Worm (Caenorhabditis elegans) whole organism, L2 larva: Measurements from ENCODE around the gene C53A5.2.

Experiments
- C34F6.9 ChIP-seq: fragments of 150-350 bp; optimal IDR thresholded peaks from 2 replicates; lab custom pipeline; 2014; ENCODE audit warnings: missing biosample characterization, missing genetic modification characterization
- R02D3.7 ChIP-seq: fragments of 150-350 bp; optimal IDR thresholded peaks from 2 replicates; lab custom pipeline; 2014; ENCODE audit warnings: missing biosample characterization, missing genetic modification characterization
- ZK546.5 ChIP-seq: sonication (generic microtip); optimal IDR thresholded peaks from 2 replicates; lab custom pipeline; 2017; ENCODE audit warnings: missing biosample characterization, missing genetic modification characterization
- alr-1 ChIP-seq: fragments of 150-350 bp; optimal IDR thresholded peaks from 2 replicates; lab custom pipeline; 2014; ENCODE audit warnings: missing biosample characterization, missing genetic modification characterization
- aly-2 ChIP-seq: fragments of 150-350 bp; optimal IDR thresholded peaks from 2 replicates; lab custom pipeline; 2014; ENCODE audit warnings: missing biosample characterization, missing genetic modification characterization
- crh-2 ChIP-seq: sonication (generic microtip); optimal IDR thresholded peaks from 2 replicates; lab custom pipeline; 2017; ENCODE audit warnings: missing biosample characterization, missing genetic modification characterization
- dmd-4 ChIP-seq: sonication (generic microtip); optimal IDR thresholded peaks from 2 replicates; lab custom pipeline; 2017; ENCODE audit warnings: missing biosample characterization, missing genetic modification characterization
- egl-27 ChIP-seq: sonication (generic microtip); optimal IDR thresholded peaks from 3 replicates; lab custom pipeline; 2017; ENCODE audit warnings: missing biosample characterization, missing genetic modification reagents, missing genetic modification characterization
- elt-3 ChIP-seq: sonication (generic microtip); optimal IDR thresholded peaks from 2 replicates; lab custom pipeline; 2017; ENCODE audit warnings: missing biosample characterization, missing genetic modification characterization
- fos-1 ChIP-seq: fragments of 150-350 bp; optimal IDR thresholded peaks from 2 replicates; lab custom pipeline; 2014; ENCODE audit warnings: missing biosample characterization, missing genetic modification characterization
- lin-11 ChIP-seq: fragments of 150-350 bp; sonication (generic microtip); optimal IDR thresholded peaks from 2 replicates; lab custom pipeline; 2014; ENCODE audit warnings: missing biosample characterization, missing genetic modification characterization, inconsistent platforms, mixed read lengths
- lsy-2 ChIP-seq, 2 experiments: fragments of 150-350 bp in 1 of 2; sonication (generic microtip) in 1 of 2; optimal IDR thresholded peaks; 2 replicates each; lab custom pipeline; 2014 to 2017; ENCODE audit warnings: missing biosample characterization in 2 of 2, missing genetic modification characterization in 2 of 2
- mab-5 ChIP-seq: fragments of 150-350 bp; optimal IDR thresholded peaks from 2 replicates; lab custom pipeline; 2014; ENCODE audit warnings: missing biosample characterization, missing genetic modification characterization
- mdl-1 ChIP-seq, 2 experiments: fragments of 150-350 bp in 1 of 2; sonication (generic microtip) in 1 of 2; optimal IDR thresholded peaks; 2 replicates each; lab custom pipeline; 2017; ENCODE audit warnings: missing biosample characterization in 2 of 2, missing genetic modification characterization in 2 of 2
- nhr-129 ChIP-seq: fragments of 150-350 bp; optimal IDR thresholded peaks from 2 replicates; lab custom pipeline; 2014; ENCODE audit warnings: missing biosample characterization, missing genetic modification characterization
- nhr-21 ChIP-seq: fragments of 150-350 bp; optimal IDR thresholded peaks from 2 replicates; lab custom pipeline; 2014; ENCODE audit warnings: missing biosample characterization, missing genetic modification characterization
- nhr-23 ChIP-seq: fragments of 150-350 bp; optimal IDR thresholded peaks from 2 replicates; lab custom pipeline; 2014; ENCODE audit warnings: missing biosample characterization, missing genetic modification reagents, missing genetic modification characterization
- nhr-25 ChIP-seq: fragments of 150-350 bp; sonication (generic microtip); optimal IDR thresholded peaks from 3 replicates; lab custom pipeline; 2014; ENCODE audit warnings: missing biosample characterization, missing genetic modification characterization
- nhr-6 ChIP-seq: fragments of 150-350 bp; optimal IDR thresholded peaks from 2 replicates; lab custom pipeline; 2014; ENCODE audit warnings: missing biosample characterization, missing genetic modification characterization
- nhr-77 ChIP-seq: fragments of 150-350 bp; optimal IDR thresholded peaks from 2 replicates; lab custom pipeline; 2014; ENCODE audit warnings: missing biosample characterization, missing genetic modification characterization
- peb-1 ChIP-seq: fragments of 150-350 bp; optimal IDR thresholded peaks from 2 replicates; lab custom pipeline; 2014; ENCODE audit warnings: missing biosample characterization, missing genetic modification characterization
- sem-4 ChIP-seq: fragments of 150-350 bp; optimal IDR thresholded peaks from 2 replicates; lab custom pipeline; 2014; ENCODE audit warnings: missing biosample characterization, missing genetic modification reagents, missing genetic modification characterization
- sma-3 ChIP-seq: sonication (generic microtip); optimal IDR thresholded peaks from 2 replicates; lab custom pipeline; 2016; ENCODE audit warnings: missing genetic modification reagents, missing genetic modification characterization, missing compliant biosample characterization
- sma-9 ChIP-seq, 2 experiments: fragments of 150-350 bp in 1 of 2; sonication (generic microtip) in 1 of 2; optimal IDR thresholded peaks; 2 replicates each; lab custom pipeline; 2014 to 2016; ENCODE audit warnings: missing genetic modification characterization in 2 of 2, mild to moderate bottlenecking in 1 of 2, missing biosample characterization in 1 of 2, missing compliant biosample characterization in 1 of 2, missing genetic modification reagents in 1 of 2, moderate library complexity in 1 of 2
- snpc-4 ChIP-seq: fragments of 150-350 bp; optimal IDR thresholded peaks from 2 replicates; lab custom pipeline; 2014; ENCODE audit warnings: missing biosample characterization, missing genetic modification characterization
- unc-62 ChIP-seq: fragments of 150-350 bp; optimal IDR thresholded peaks from 2 replicates; lab custom pipeline; 2014; ENCODE audit warnings: missing biosample characterization, missing genetic modification reagents, missing genetic modification characterization
- zag-1 ChIP-seq: fragments of 150-350 bp; optimal IDR thresholded peaks from 2 replicates; lab custom pipeline; 2014; ENCODE audit warnings: missing biosample characterization, missing genetic modification characterization
- ztf-1 ChIP-seq: fragments of 200-800 bp; sonication (Bioruptor generic); conservative IDR thresholded peaks from 2 replicates; pipeline ENCODE4 v1.3.6; 2022; ENCODE audit warnings: missing genetic modification characterization, missing compliant biosample characterization
- ztf-4 ChIP-seq: fragments of 150-350 bp; optimal IDR thresholded peaks from 2 replicates; lab custom pipeline; 2014; ENCODE audit warnings: missing biosample characterization, missing genetic modification characterization

C53A5.2 gene

DNA sequence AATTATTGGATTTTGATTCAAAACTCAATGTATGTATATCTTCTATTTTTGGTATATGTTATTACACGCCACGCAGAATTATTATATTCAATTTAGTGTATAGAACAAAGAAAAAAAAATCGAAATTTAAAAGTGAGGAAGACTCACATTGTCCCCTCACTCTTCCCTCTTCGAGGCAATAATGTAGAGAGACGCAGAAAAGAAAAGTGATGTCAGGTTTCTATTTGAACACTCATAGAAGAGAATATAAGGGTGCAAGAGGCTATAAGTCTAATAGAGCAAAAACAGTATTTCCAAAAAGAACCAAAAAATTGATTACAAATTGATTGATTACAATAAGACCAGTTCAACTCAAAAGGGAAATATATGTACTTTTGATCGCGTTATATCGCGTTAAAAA is 25.5 kb upstream of the C53A5.2 start:
- TF ChIP-seq fos-1 (tag; lab: Kevin White, UChicago) (peak; percentile 16), nhr-6 (tag; lab: Kevin White, UChicago) (no peak), dmd-4 (tag; lab: Kevin White, UChicago) (no peak), C34F6.9 (tag; lab: Kevin White, UChicago) (peak; percentile 34)

- TF ChIP-seq nhr-23 (tag; lab: Kevin White, UChicago) (no peak), lin-11 (no peak), sma-9 (GFP tag; optimal IDR thresholded peaks at IDR 0.05; lab: Kevin White, UChicago) (no peak), sma-9 (tag; optimal IDR thresholded peaks at IDR 0.05; lab: Kevin White, UChicago) (no peak), dmd-4 (tag; lab: Kevin White, UChicago) (no peak)
Observed at ce11 chrV:14546569-14546968, 23.6 kb upstream of the C53A5.2 start, which contains the start of gene C53A5.13. Gene C53A5.13 (plus strand): TSS chrV:14546869.

DNA sequence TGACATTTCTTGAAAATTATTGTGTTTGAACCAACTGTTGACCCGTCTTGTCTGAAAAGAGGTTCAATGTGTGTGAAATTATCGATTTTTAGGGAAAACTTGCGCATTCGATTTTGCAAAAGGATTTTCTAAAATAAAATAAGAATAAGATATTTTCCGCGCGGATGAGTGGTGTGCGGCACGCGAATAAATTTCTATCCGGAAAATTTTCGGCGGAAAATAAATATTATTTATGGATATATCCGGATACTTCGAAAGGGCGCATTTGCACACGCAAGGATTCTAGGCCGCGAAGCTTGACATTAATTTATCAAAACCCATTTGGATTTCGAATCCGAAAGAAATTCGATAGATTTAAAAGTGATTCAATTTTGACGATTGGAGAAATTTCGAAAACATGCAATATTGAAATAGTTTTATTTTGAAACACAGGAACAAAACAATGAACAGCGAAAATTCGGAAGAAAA is 22.8 kb upstream of the C53A5.2 start, which contains the start of gene rike-1:
TSS of gene rike-1 (minus strand) at position 51 of the 468 bp plus-strand sequence.
- no peak for TF ChIP-seq unc-62 (GFP tag; lab: Kevin White, UChicago)
- TF ChIP-seq C34F6.9 (tag; lab: Kevin White, UChicago): peak; percentile 66
- TF ChIP-seq R02D3.7 (tag; lab: Kevin White, UChicago): no peak
- peak; percentile 2 for TF ChIP-seq nhr-25 (tag; lab: Kevin White, UChicago)
- TF ChIP-seq snpc-4 (tag; lab: Kevin White, UChicago): no peak
- TF ChIP-seq lsy-2 (tag; optimal IDR thresholded peaks at IDR 0.05; lab: Kevin White, UChicago): peak in 1 of 2 experiments; percentile 50

- no peak for TF ChIP-seq crh-2 (tag; lab: Kevin White, UChicago)
- peak; percentile 96 for TF ChIP-seq fos-1 (tag; lab: Kevin White, UChicago)
Observed at ce11 chrV:14542138-14542537, 19.1 kb upstream of the C53A5.2 start.

ce11 chrV:14540932-14541331 is 17.9 kb upstream of the C53A5.2 start:
- TF ChIP-seq lin-11: no peak
- no peak for TF ChIP-seq ztf-1 (GFP tag; lab: Robert Waterston, UW)
- no peak for TF ChIP-seq mdl-1 (tag; optimal IDR thresholded peaks at IDR 0.05; lab: Kevin White, UChicago)
- no peak for TF ChIP-seq alr-1 (tag; lab: Kevin White, UChicago)
- no peak for TF ChIP-seq nhr-21 (tag; lab: Kevin White, UChicago)
- no peak for TF ChIP-seq sma-9 (GFP tag; optimal IDR thresholded peaks at IDR 0.05; lab: Kevin White, UChicago)
- no peak for TF ChIP-seq sma-9 (tag; optimal IDR thresholded peaks at IDR 0.05; lab: Kevin White, UChicago)
- no peak for TF ChIP-seq unc-62 (GFP tag; lab: Kevin White, UChicago)
- no peak for TF ChIP-seq egl-27 (tag; lab: Kevin White, UChicago)

- TF ChIP-seq snpc-4 (tag; lab: Kevin White, UChicago) (no peak), zag-1 (tag; lab: Kevin White, UChicago) (no peak), sma-3 (no peak), sem-4 (tag; lab: Kevin White, UChicago) (no peak), peb-1 (no peak), ZK546.5 (tag; lab: Kevin White, UChicago) (no peak), aly-2 (tag; lab: Kevin White, UChicago) (no peak), unc-62 (GFP tag; lab: Kevin White, UChicago) (no peak), ztf-4 (tag; lab: Kevin White, UChicago) (no peak), ztf-1 (GFP tag; lab: Robert Waterston, UW) (no peak), mab-5 (tag; lab: Kevin White, UChicago) (no peak), nhr-77 (tag; lab: Kevin White, UChicago) (no peak), nhr-129 (tag; lab: Kevin White, UChicago) (no peak)
Observed at ce11 chrV:14539355-14539754, 16.4 kb upstream of the C53A5.2 start.

DNA sequence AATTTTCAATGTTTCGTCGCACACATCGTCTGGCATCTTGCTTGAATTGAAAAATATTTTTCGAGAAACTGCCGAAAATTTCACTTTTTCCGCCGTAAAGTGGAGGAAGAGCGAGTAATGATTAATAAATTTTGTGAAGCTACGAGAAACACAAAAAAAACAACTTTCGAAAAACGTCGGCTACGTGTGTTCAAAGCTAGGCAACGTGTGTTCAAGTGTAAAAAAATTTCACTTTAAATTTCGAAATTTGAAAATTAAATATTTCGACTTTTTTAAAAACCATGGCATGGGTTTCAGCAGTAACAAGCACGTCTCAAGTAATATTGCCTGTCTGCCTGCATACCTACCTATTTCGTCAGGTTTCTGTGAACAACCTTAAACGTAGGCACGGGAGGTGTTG is 13.3 kb upstream of the C53A5.2 start, which contains the start of gene tag-191:
TSS of gene tag-191 (minus strand) at position 101 of the 400 bp plus-strand sequence.
- TF ChIP-seq alr-1 (tag; lab: Kevin White, UChicago): no peak
- TF ChIP-seq elt-3 (tag; lab: Kevin White, UChicago): no peak
- TF ChIP-seq, all 48 proteins: peak for 0
